Fruit fly (Drosophila melanogaster): ENCODE results near the gene CG34456.

dm6 chr3L:9398028-9398427 lies 36.1 kb downstream of the CG34456 start:
- TF ChIP-seq Dp (GFP tag; optimal IDR thresholded peaks at IDR 0.05) (no peak), bsh (GFP tag; optimal IDR thresholded peaks at IDR 0.05) (no peak), bab2 (GFP tag; optimal IDR thresholded peaks at IDR 0.05) (no peak), TFAM (GFP tag; optimal IDR thresholded peaks at IDR 0.05) (no peak)

Measured in whole organism, embryonic.